Fruit fly (Drosophila melanogaster) whole organism, adult: ENCODE measurements around the gene Utx.
A peak's percentile ranks its signal among the peaks of the same experiment; 100 is the strongest.

ENCODE experiments used
- CG11617 ChIP-seq: fragments of 200-800 bp; sonication (Bioruptor generic); optimal IDR thresholded peaks from 2 replicates; lab custom pipeline; 2017; ENCODE audit warnings: mild to moderate bottlenecking, missing biosample characterization, missing genetic modification reagents, missing genetic modification characterization
- CG12768 ChIP-seq: fragments of 200-800 bp; sonication (Bioruptor generic); optimal IDR thresholded peaks from 2 replicates; lab custom pipeline; 2017; ENCODE audit warnings: missing biosample characterization, missing genetic modification characterization, mild to moderate bottlenecking, moderate library complexity, missing genetic modification reagents
- CG14711 ChIP-seq: fragments of 200-800 bp; sonication (Bioruptor generic); optimal IDR thresholded peaks from 2 replicates; lab custom pipeline; 2018; ENCODE audit warnings: missing biosample characterization, mild to moderate bottlenecking, missing genetic modification characterization, moderate library complexity
- CG1620 ChIP-seq: fragments of 200-800 bp; sonication (Bioruptor generic); optimal IDR thresholded peaks from 2 replicates; lab custom pipeline; 2016; ENCODE audit warnings: missing biosample characterization, missing genetic modification characterization
- CG33017 ChIP-seq: fragments of 200-800 bp; sonication (Bioruptor generic); optimal IDR thresholded peaks from 2 replicates; lab custom pipeline; 2018; ENCODE audit warnings: missing biosample characterization, mild to moderate bottlenecking, missing genetic modification characterization, moderate library complexity
- CG5204 ChIP-seq: fragments of 200-800 bp; sonication (Bioruptor generic); optimal IDR thresholded peaks from 2 replicates; lab custom pipeline; 2016; ENCODE audit warnings: missing biosample characterization, missing genetic modification characterization
- CG7045 ChIP-seq: fragments of 200-800 bp; sonication (Bioruptor generic); optimal IDR thresholded peaks from 2 replicates; lab custom pipeline; 2017; ENCODE audit warnings: missing biosample characterization, mild to moderate bottlenecking, missing genetic modification characterization
- CG7101 ChIP-seq: fragments of 200-800 bp; sonication (Bioruptor generic); optimal IDR thresholded peaks from 2 replicates; lab custom pipeline; 2018; ENCODE audit warnings: missing biosample characterization, mild to moderate bottlenecking, missing genetic modification characterization, moderate library complexity
- Clk ChIP-seq: fragments of 200-800 bp; sonication (Bioruptor generic); optimal IDR thresholded peaks from 2 replicates; lab custom pipeline; 2017; ENCODE audit warnings: missing biosample characterization, missing genetic modification characterization
- Crg-1 ChIP-seq: fragments of 200-800 bp; sonication (Bioruptor generic); optimal IDR thresholded peaks from 2 replicates; lab custom pipeline; 2016; ENCODE audit warnings: missing biosample characterization, missing genetic modification characterization
- Hr96 ChIP-seq: fragments of 200-800 bp; sonication (Bioruptor generic); optimal IDR thresholded peaks from 2 replicates; lab custom pipeline; 2016; ENCODE audit warnings: missing biosample characterization, missing genetic modification characterization
- Mnt ChIP-seq: fragments of 200-800 bp; sonication (Bioruptor generic); optimal IDR thresholded peaks from 2 replicates; lab custom pipeline; 2016; ENCODE audit warnings: missing biosample characterization, mild to moderate bottlenecking, missing genetic modification characterization
- bab1 ChIP-seq: fragments of 200-800 bp; sonication (Bioruptor generic); optimal IDR thresholded peaks from 3 replicates; lab custom pipeline; 2019; ENCODE audit warnings: missing biosample characterization, mild to moderate bottlenecking, missing genetic modification characterization, moderate library complexity
- cic ChIP-seq: fragments of 200-800 bp; sonication (Bioruptor generic); optimal IDR thresholded peaks from 2 replicates; lab custom pipeline; 2017; ENCODE audit warnings: missing biosample characterization, mild to moderate bottlenecking, missing genetic modification characterization, moderate library complexity
- cnc ChIP-seq, 2 experiments: fragments of >200 bp; optimal IDR thresholded peaks; 2 replicates each; lab custom pipeline; 2017
- kay ChIP-seq: fragments of 200-800 bp; sonication (Bioruptor generic); peaks from one replicate; lab custom pipeline; 2016; ENCODE audit warnings: missing biosample characterization, missing genetic modification characterization, borderline replicate concordance
- ovo ChIP-seq: fragments of 200-800 bp; sonication (Bioruptor generic); optimal IDR thresholded peaks from 2 replicates; lab custom pipeline; 2016; ENCODE audit warnings: missing biosample characterization, missing genetic modification characterization
- pad ChIP-seq: fragments of 200-800 bp; sonication (Bioruptor generic); optimal IDR thresholded peaks from 3 replicates; lab custom pipeline; 2017; ENCODE audit warnings: missing biosample characterization, missing genetic modification characterization, mild to moderate bottlenecking, moderate library complexity, missing genetic modification reagents
- tj ChIP-seq: fragments of 200-800 bp; sonication (Bioruptor generic); optimal IDR thresholded peaks from 3 replicates; lab custom pipeline; 2017; ENCODE audit warnings: missing biosample characterization, mild to moderate bottlenecking, missing genetic modification characterization, moderate library complexity
- toe ChIP-seq: fragments of 200-800 bp; sonication (Bioruptor generic); optimal IDR thresholded peaks from 2 replicates; lab custom pipeline; 2016; ENCODE audit warnings: missing biosample characterization, missing genetic modification characterization

Utx gene

DNA sequence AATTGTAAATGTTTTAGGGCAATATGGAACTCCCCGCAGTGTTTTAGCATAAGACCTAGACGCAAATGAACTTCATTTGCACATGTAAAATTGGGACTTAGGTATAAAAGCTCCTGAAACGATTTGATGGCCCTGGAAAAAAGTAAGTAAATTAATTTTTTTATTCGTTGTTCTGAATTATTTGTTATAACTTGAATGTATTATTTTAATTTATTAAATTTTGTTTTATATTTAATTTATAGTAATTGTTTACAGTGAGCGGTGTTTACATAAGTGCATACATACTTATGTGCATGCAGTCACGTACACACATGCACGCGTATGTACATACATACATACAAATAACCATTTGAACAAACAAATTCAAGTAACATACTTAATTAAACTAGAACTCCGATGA is 2.2 kb downstream of the Utx start:
- TF ChIP-seq CG11617 (GFP tag; lab: Kevin White, UChicago) (peak; percentile 50), bab1 (peak; percentile 63), Clk (no peak), CG12768 (GFP tag; lab: Kevin White, UChicago) (peak; percentile 29), Crg-1 (GFP tag; lab: Kevin White, UChicago) (no peak), ovo (GFP tag; lab: Kevin White, UChicago) (no peak), kay (GFP tag; lab: Kevin White, UChicago) (peak; percentile 45), tj (GFP tag; lab: Kevin White, UChicago) (peak; percentile 25), CG7045 (GFP tag; lab: Kevin White, UChicago) (peak; percentile 68), CG14711 (tag; lab: Kevin White, UChicago) (peak; percentile 64), pad (GFP tag; lab: Kevin White, UChicago) (no peak), CG7101 (tag; lab: Kevin White, UChicago) (peak; percentile 15)

DNA sequence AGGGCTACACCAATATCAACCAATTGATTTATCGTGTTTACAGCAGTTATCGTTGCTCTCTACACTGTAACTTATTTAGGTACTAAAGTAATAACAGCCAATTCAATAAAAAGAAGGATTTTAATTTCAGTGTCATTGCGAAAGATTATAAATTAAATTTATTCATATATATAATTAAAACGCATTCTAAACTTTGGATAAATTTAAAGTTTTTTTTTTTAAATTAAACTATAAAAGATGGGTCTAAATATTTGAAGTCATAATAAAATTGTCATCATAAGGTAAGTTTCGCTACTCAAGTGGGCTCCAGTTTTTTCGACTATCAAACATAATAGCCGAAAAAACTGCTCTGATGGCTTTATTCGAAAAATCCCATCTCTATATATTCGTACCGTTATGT is 6.4 kb downstream of the Utx start, which contains the start of gene trk:
trk (minus strand) TSS at position 101 of the 400 bp plus-strand sequence.
- TF ChIP-seq CG1620 (no peak), CG33017 (tag; lab: Kevin White, UChicago) (no peak), CG12768 (GFP tag; lab: Kevin White, UChicago) (no peak), CG14711 (tag; lab: Kevin White, UChicago) (no peak), CG7045 (GFP tag; lab: Kevin White, UChicago) (no peak)

DNA sequence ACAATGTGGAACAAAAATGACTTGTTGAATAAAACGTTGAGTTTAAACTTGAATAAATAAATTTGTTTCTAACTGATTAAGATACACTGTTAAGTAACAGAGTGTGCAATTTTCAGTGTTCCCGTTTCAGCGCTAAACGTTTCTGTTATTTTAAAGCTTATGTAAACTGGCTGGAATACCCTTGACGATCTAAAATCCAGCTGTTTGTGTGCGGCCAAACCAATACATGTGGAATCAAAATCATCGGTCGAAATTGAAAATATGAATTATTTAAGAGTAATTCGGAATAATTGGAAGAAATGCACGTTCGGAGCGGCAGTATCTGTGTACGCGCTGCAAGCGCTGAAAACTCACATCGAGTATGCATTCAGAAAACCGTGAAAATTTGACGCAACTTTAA is 8.8 kb downstream of the Utx start, which contains the start of gene Mulk:
Mulk (plus strand) TSS at position 198 of the 400 bp plus-strand sequence.
- no peak for TF ChIP-seq cic (GFP tag; lab: Kevin White, UChicago)
- no peak for TF ChIP-seq pad (GFP tag; lab: Kevin White, UChicago)
- no peak for TF ChIP-seq CG1620
- no peak for TF ChIP-seq Crg-1 (GFP tag; lab: Kevin White, UChicago)

DNA sequence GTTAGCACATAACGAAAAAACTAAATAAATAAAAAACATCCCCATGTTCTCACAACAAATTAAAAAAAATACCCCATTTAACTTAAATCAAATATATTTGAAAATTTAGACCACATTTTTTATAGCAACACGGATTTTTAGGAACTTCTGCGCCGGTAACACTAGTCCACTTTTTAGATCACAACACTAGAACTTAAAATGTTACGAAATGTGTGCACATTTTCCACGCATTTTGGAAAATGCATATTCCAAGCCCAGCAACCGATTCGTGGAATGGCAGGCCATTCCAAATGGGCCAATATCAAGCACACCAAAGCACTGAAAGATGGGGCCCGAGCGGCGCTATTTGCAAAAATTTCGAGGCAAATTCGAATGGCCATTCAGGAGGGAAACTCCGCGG is 9.9 kb downstream of the Utx start, which contains the start of gene CG4957:
CG4957 (plus strand) TSS at position 185 of the 400 bp plus-strand sequence.
- TF ChIP-seq bab1 (no peak), Hr96 (no peak), cic (GFP tag; lab: Kevin White, UChicago) (no peak), CG7045 (GFP tag; lab: Kevin White, UChicago) (no peak), CG11617 (GFP tag; lab: Kevin White, UChicago) (no peak), tj (GFP tag; lab: Kevin White, UChicago) (no peak), toe (no peak), Mnt (no peak), CG7101 (tag; lab: Kevin White, UChicago) (no peak), kay (GFP tag; lab: Kevin White, UChicago) (no peak), pad (GFP tag; lab: Kevin White, UChicago) (no peak), cnc (optimal IDR thresholded peaks at IDR 0.05; lab: Kevin White, UChicago) (no peak), CG1620 (no peak), Crg-1 (GFP tag; lab: Kevin White, UChicago) (no peak), CG12768 (GFP tag; lab: Kevin White, UChicago) (no peak), Clk (no peak), CG5204 (no peak), CG14711 (tag; lab: Kevin White, UChicago) (no peak), ovo (GFP tag; lab: Kevin White, UChicago) (no peak), CG33017 (tag; lab: Kevin White, UChicago) (no peak)

DNA sequence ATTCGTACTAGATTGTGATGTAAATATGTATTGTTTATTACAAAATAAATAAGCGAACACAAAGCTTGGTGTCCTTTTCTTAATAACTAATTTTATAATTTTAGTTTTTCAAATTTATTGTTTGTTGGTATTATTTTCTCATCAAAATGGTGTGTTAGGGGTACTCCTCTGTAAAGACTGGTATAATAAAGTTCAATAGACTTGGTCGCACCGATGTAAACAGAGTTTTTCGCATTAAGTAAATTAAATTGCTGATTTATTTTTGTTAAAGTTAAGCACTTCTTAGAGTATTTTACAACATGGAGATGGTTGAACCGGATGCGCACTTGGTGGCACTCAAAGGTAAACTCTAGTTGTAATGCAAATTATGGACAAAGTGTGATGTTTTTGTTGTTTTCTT is 12.1 kb downstream of the Utx start, which contains the start of gene CG4953:
CG4953 (plus strand) TSS at position 193 of the 400 bp plus-strand sequence.
- no peak for TF ChIP-seq pad (GFP tag; lab: Kevin White, UChicago)
- no peak for TF ChIP-seq CG7101 (tag; lab: Kevin White, UChicago)
- TF ChIP-seq Clk, result no peak
- TF ChIP-seq kay (GFP tag; lab: Kevin White, UChicago), result no peak
- TF ChIP-seq CG11617 (GFP tag; lab: Kevin White, UChicago), result no peak
- no peak for TF ChIP-seq CG7045 (GFP tag; lab: Kevin White, UChicago)
- no peak for TF ChIP-seq CG33017 (tag; lab: Kevin White, UChicago)
- no peak for TF ChIP-seq Mnt
- no peak for TF ChIP-seq cic (GFP tag; lab: Kevin White, UChicago)
- no peak for TF ChIP-seq CG5204
- no peak for TF ChIP-seq toe
- no peak for TF ChIP-seq cnc (optimal IDR thresholded peaks at IDR 0.05; lab: Kevin White, UChicago)

DNA sequence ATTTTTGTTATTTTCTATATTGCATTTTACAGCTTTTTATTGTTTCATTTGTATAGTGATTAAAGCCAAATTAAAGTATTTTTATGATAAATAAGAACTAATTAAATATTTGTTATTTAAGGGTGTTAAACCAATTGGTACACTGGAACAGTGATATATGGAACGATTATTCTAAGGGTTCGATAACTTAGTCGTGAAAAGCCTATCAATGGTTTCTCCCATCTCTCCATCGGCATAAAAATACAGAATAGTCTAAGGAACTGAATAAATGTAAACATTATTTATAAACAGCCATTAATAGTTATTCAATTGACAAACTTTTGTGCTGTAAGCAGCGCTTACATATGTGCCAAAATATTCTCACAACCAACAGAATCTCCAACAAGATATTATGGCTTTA is 13.5 kb downstream of the Utx start, which contains the start of gene Mob3:
Mob3 (plus strand) TSS at position 208 of the 400 bp plus-strand sequence.
- TF ChIP-seq kay (GFP tag; lab: Kevin White, UChicago) (peak; percentile 41), cic (GFP tag; lab: Kevin White, UChicago) (no peak), CG14711 (tag; lab: Kevin White, UChicago) (peak; percentile 37), tj (GFP tag; lab: Kevin White, UChicago) (no peak), CG7101 (tag; lab: Kevin White, UChicago) (peak; percentile 28)
